Worm (Caenorhabditis elegans) whole organism, L1 larva: ENCODE results near the gene egl-46.

Source experiments
- efl-1 ChIP-seq, 4 experiments: fragments of 150-350 bp; optimal IDR thresholded peaks in 3 of 4; peaks in 1 of 4; 1 replicate in 1 of 4; 2 replicates in 3 of 4; lab custom pipeline; 2014; ENCODE audit warnings: missing biosample characterization in 2 of 4, missing genetic modification characterization in 2 of 4, missing genetic modification reagents in 2 of 4
- hlh-17 ChIP-seq: fragments of 200-800 bp; sonication (Bioruptor generic); optimal IDR thresholded peaks from 2 replicates; lab custom pipeline; 2018; ENCODE audit warnings: missing genetic modification characterization, mild to moderate bottlenecking, missing compliant biosample characterization, moderate library complexity, borderline replicate concordance
- lin-35 ChIP-seq, 2 experiments: fragments of 150-350 bp; optimal IDR thresholded peaks; 2 replicates each; lab custom pipeline; 2014; ENCODE audit warnings: missing biosample characterization in 2 of 2, missing genetic modification characterization in 2 of 2, missing genetic modification reagents in 2 of 2
- pqm-1 ChIP-seq: sonication (generic microtip); optimal IDR thresholded peaks from 3 replicates; lab custom pipeline; 2017; ENCODE audit warnings: missing biosample characterization, missing genetic modification characterization
- sptf-1 ChIP-seq: fragments of 150-350 bp; optimal IDR thresholded peaks from 2 replicates; lab custom pipeline; 2014; ENCODE audit warnings: missing biosample characterization, missing genetic modification characterization
- unc-130 ChIP-seq: fragments of 150-350 bp; optimal IDR thresholded peaks from 2 replicates; lab custom pipeline; 2017; ENCODE audit warnings: missing biosample characterization, missing genetic modification characterization, inconsistent platforms
- unc-62 ChIP-seq: fragments of 150-350 bp; optimal IDR thresholded peaks from 2 replicates; lab custom pipeline; 2014; ENCODE audit warnings: missing biosample characterization, missing genetic modification reagents, missing genetic modification characterization
- unc-98 ChIP-seq: fragments of 200-800 bp; sonication (Bioruptor generic); IDR thresholded peaks from 2 replicates; pipeline ENCODE4 v1.3.6; 2022; ENCODE audit warnings: missing genetic modification characterization, missing compliant biosample characterization

DNA sequence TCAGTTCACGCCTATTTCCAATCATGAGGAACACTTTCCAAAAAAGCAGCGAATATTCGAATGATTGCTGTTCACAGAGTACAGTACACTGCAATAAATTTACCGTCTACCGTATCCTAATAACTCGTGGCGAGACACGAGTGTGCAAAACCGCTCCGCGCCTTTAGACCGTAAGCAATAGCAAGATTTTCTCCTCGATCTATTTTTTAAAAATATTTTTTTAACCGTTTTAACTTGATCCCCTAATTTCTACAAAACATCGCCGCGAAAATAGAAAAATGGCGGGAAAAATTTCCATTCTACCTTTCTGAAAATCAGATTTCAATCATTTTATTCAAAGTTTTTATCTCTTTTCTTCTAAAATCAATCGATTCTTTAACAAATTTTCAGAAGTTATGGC, 21.3 kb upstream of the egl-46 start, which contains the start of gene era-1:
- no peak for TF ChIP-seq efl-1 (optimal IDR thresholded peaks at IDR 0.05; lab: Kevin White, UChicago)
- no peak for TF ChIP-seq efl-1 (GFP tag; optimal IDR thresholded peaks at IDR 0.05 in 1 of 2; lab: Kevin White, UChicago)
- TF ChIP-seq lin-35 (GFP tag; optimal IDR thresholded peaks at IDR 0.05; lab: Kevin White, UChicago), result no peak
- TF ChIP-seq unc-62 (GFP tag; lab: Kevin White, UChicago), result no peak
- no peak for TF ChIP-seq unc-98 (GFP tag; lab: Robert Waterston, UW)
- TF ChIP-seq hlh-17 (GFP tag; lab: Kevin White, UChicago), result no peak
- TF ChIP-seq sptf-1 (tag; lab: Kevin White, UChicago), result no peak
- TF ChIP-seq unc-130 (tag; lab: Kevin White, UChicago), result no peak
- no peak for TF ChIP-seq pqm-1 (tag; lab: Kevin White, UChicago)
